Worm (Caenorhabditis elegans): ENCODE measurements around the gene rab-6.1.
A peak's percentile ranks its signal among the peaks of the same experiment; 100 is the strongest.

rab-6.1 gene

DNA sequence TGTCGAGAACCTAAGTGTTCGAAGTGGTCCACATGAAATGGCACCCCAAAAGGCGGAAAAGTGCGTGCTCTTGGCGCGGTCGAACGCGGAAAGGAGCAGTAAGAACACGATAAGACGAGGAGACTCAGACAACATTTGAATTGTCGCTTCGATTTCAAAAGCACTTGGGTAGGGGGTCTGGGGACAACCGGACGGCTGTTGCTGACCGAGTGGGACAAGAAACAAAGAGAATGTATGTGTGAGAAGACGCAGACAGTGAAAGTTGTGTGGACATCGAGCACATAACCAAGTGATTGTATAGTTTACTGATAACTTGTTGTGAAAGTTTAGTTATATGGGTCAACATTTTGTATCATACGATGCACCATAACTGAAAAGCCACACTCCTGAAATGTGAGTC is 1.4 kb upstream of the rab-6.1 start:
- TF ChIP-seq hlh-11 (tag; optimal IDR thresholded peaks at IDR 0.05) (peak; percentile 83), madf-5 (GFP tag; IDR thresholded peaks at IDR 0.05) (no peak), mdl-1 (tag; optimal IDR thresholded peaks at IDR 0.05) (peak in 1 of 2 experiments; percentile 12), hlh-30 (tag; optimal IDR thresholded peaks at IDR 0.05; ENCODE audit: insufficient read depth) (peak; percentile 39), T20F7.1 (GFP tag; optimal IDR thresholded peaks at IDR 0.05) (no peak), dve-1 (tag; optimal IDR thresholded peaks at IDR 0.05; ENCODE audit: insufficient read depth) (peak; percentile 48), daf-16 (GFP tag; optimal IDR thresholded peaks at IDR 0.05) (no peak), daf-16 (tag; optimal IDR thresholded peaks at IDR 0.05) (peak; percentile 79), F26F4.8 (GFP tag; conservative IDR thresholded peaks at IDR 0.05) (no peak), rbr-2 (tag; optimal IDR thresholded peaks at IDR 0.05) (peak; percentile 4), cey-2 (tag; optimal IDR thresholded peaks at IDR 0.05; ENCODE audit: borderline replicate concordance, insufficient read depth) (no peak), pqm-1 (tag; optimal IDR thresholded peaks at IDR 0.05) (peak; percentile 17), mep-1 (tag; optimal IDR thresholded peaks at IDR 0.05) (peak; percentile 20), mes-2 (tag; optimal IDR thresholded peaks at IDR 0.05; ENCODE audit: poor library complexity, severe bottlenecking) (peak; percentile 51), D1046.2 (GFP tag; IDR thresholded peaks at IDR 0.05) (no peak), nhr-10 (tag; optimal IDR thresholded peaks at IDR 0.05) (no peak), mxl-3 (GFP tag; optimal IDR thresholded peaks at IDR 0.05) (peak; percentile 27), ztf-7 (tag; optimal IDR thresholded peaks at IDR 0.05) (no peak), pha-4 (GFP tag; IDR thresholded peaks at IDR 0.05) (no peak), pha-4 (tag; optimal IDR thresholded peaks at IDR 0.05) (peak; percentile 6), spr-3 (GFP tag; optimal IDR thresholded peaks at IDR 0.05) (no peak), nhr-28 (tag; optimal IDR thresholded peaks at IDR 0.05) (peak; percentile 60), spr-1 (tag; optimal IDR thresholded peaks at IDR 0.05) (no peak), mxl-2 (GFP tag; conservative IDR thresholded peaks at IDR 0.05) (no peak), madf-9 (GFP tag; conservative IDR thresholded peaks at IDR 0.05) (peak; percentile 63; the same call in 1 of the 2 replicates), hif-1 (tag; optimal IDR thresholded peaks at IDR 0.05) (no peak), aha-1 (tag) (peak; percentile 71)

DNA sequence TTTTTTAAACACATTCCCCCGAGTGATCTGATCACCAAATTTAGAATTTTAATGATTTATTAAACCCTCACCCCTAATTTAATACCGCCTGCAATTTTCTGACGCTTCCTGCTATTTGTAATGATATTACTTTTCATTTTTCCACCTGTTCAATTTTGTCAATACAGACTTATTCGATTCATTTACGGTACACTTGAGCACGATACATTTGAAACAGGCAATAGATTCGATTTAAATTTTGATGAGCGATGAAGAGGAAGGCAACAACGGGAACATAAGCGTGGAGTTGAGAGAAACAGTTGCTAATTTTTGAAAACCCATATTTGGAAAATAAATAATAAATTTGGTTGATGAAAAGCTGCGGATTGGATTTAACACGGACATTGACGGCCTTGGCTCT is 1.1 kb downstream of the rab-6.1 start:
- TF ChIP-seq F49E8.2 (tag; optimal IDR thresholded peaks at IDR 0.05; ENCODE audit: borderline replicate concordance) (no peak), zag-1 (tag; optimal IDR thresholded peaks at IDR 0.05) (no peak), sdz-12 (GFP tag; optimal IDR thresholded peaks at IDR 0.05) (no peak), unc-39 (tag; optimal IDR thresholded peaks at IDR 0.05) (no peak), fos-1 (tag; optimal IDR thresholded peaks at IDR 0.05) (no peak), aha-1 (tag) (peak; percentile 1)

DNA sequence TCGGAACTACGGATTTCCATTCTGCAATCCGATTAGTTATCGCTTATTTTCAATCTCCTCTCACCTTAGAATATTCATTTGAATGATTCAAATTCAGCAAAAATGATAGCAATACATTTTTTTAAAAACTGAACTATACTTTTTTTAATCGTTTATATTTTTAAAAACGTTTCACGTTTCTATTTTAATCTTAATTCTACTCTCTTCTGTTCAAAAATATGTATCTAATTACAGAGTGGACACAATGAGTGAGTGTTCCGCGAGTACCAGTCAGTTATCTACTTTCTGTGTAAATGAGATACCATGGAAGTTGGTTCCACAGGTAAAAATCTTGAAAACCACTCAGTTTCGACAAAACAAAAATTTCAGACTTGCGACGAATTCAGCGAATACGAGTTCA is 3.2 kb downstream of the rab-6.1 start, which contains the start of the genes F59B2.15 and zif-1:
F59B2.15 (minus strand) TSS at position 101 of the 400 bp plus-strand sequence.
zif-1 (plus strand) TSS at position 235 of the 400 bp plus-strand sequence.
- no peak for TF ChIP-seq F26F4.8 (GFP tag; conservative IDR thresholded peaks at IDR 0.05)
- no peak for TF ChIP-seq skn-1 (tag; optimal IDR thresholded peaks at IDR 0.05)
- TF ChIP-seq spr-3 (GFP tag; optimal IDR thresholded peaks at IDR 0.05) = no peak
- TF ChIP-seq dmd-8 (GFP tag; IDR thresholded peaks at IDR 0.05) = no peak
- TF ChIP-seq daf-12 (tag; optimal IDR thresholded peaks at IDR 0.05) = no peak
- TF ChIP-seq tra-1 (GFP tag; IDR thresholded peaks at IDR 0.05) = no peak
- TF ChIP-seq mdl-1 (tag; optimal IDR thresholded peaks at IDR 0.05) = no peak
- no peak for TF ChIP-seq ZK337.2 (GFP tag; IDR thresholded peaks at IDR 0.05)
- no peak for TF ChIP-seq nhr-42 (GFP tag; IDR thresholded peaks at IDR 0.05)
- TF ChIP-seq lin-29 (GFP tag; IDR thresholded peaks at IDR 0.05) = no peak
- no peak for TF ChIP-seq T26A8.4 (GFP tag; IDR thresholded peaks at IDR 0.05)
- no peak for TF ChIP-seq nhr-237 (tag; optimal IDR thresholded peaks at IDR 0.05)
- TF ChIP-seq zag-1 (tag; optimal IDR thresholded peaks at IDR 0.05) = no peak
- TF ChIP-seq pqm-1 (tag; optimal IDR thresholded peaks at IDR 0.05) = no peak

Data from whole organism, L4 larva.